Worm (Caenorhabditis elegans): ENCODE results near the gene T14G12.12.

DNA sequence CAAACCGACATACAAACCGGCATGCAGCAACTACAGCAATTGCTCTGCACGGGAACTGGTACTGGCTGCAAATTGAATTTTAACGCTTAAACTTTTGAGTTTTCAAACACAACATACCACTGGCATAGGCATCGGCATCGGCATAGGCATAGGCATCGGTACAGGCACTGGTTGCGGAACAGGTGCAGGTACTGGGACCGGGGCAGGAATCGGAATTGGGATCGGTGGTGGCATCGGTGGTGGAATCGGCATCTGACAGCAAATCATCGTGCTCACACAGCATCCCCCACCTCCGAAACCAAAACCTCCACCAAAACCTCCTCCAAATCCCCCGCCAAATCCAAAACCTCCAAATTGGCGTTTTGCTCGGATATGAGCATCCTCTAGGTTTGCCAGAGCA lies 35.9 kb upstream of the T14G12.12 start:
- TF ChIP-seq sptf-1 (tag; optimal IDR thresholded peaks at IDR 0.05), result no peak
- TF ChIP-seq nhr-12 (tag; optimal IDR thresholded peaks at IDR 0.05), result no peak
- TF ChIP-seq nhr-76 (tag; optimal IDR thresholded peaks at IDR 0.05), result no peak
- no peak for TF ChIP-seq lin-13 (tag; optimal IDR thresholded peaks at IDR 0.05)
